Fruit fly (Drosophila melanogaster) whole organism, prepupa: ENCODE measurements around the gene ECSIT.

Experiments
- CG10631 ChIP-seq: fragments of 200-800 bp; sonication (Bioruptor generic); optimal IDR thresholded peaks from 2 replicates; lab custom pipeline; 2016; ENCODE audit warnings: missing biosample characterization, missing genetic modification characterization
- CG10669 ChIP-seq: fragments of 200-800 bp; sonication (Bioruptor generic); optimal IDR thresholded peaks from 3 replicates; lab custom pipeline; 2018; ENCODE audit warnings: missing biosample characterization, mild to moderate bottlenecking, missing genetic modification characterization, moderate library complexity
- CG11294 ChIP-seq: fragments of 200-800 bp; sonication (Bioruptor generic); IDR thresholded peaks from 2 replicates; pipeline ENCODE4 v1.3.6; 2022; ENCODE audit warnings: missing biosample characterization, missing genetic modification characterization
- CG11762 ChIP-seq: fragments of 200-800 bp; sonication (Bioruptor generic); optimal IDR thresholded peaks from 3 replicates; lab custom pipeline; 2016; ENCODE audit warnings: missing biosample characterization, missing genetic modification characterization; ENCODE audit not compliant: insufficient read depth
- CG11902 ChIP-seq: fragments of 200-800 bp; sonication (Bioruptor generic); optimal IDR thresholded peaks from 3 replicates; lab custom pipeline; 2016; ENCODE audit warnings: missing biosample characterization, missing genetic modification characterization
- CG15336 ChIP-seq: fragments of 200-800 bp; sonication (Bioruptor generic); IDR thresholded peaks from 2 replicates; pipeline ENCODE4 v1.3.6; 2022; ENCODE audit warnings: missing biosample characterization, missing genetic modification characterization
- CG1621 ChIP-seq: fragments of 200-800 bp; sonication (Bioruptor generic); optimal IDR thresholded peaks from 3 replicates; lab custom pipeline; 2018; ENCODE audit warnings: missing biosample characterization, mild to moderate bottlenecking, missing genetic modification characterization
- CG32006 ChIP-seq: fragments of 200-800 bp; sonication (Bioruptor generic); optimal IDR thresholded peaks from 3 replicates; lab custom pipeline; 2017; ENCODE audit warnings: missing biosample characterization, mild to moderate bottlenecking, missing genetic modification characterization
- CG34406 ChIP-seq: fragments of 200-800 bp; sonication (Bioruptor generic); optimal IDR thresholded peaks from 3 replicates; lab custom pipeline; 2016; ENCODE audit warnings: missing biosample characterization, missing genetic modification characterization
- CG3919 ChIP-seq: fragments of 200-800 bp; sonication (Bioruptor generic); optimal IDR thresholded peaks from 3 replicates; lab custom pipeline; 2016; ENCODE audit warnings: missing biosample characterization, missing genetic modification characterization
- CG4318 ChIP-seq: fragments of 200-800 bp; sonication (Bioruptor generic); optimal IDR thresholded peaks from 3 replicates; lab custom pipeline; 2017; ENCODE audit warnings: missing biosample characterization, mild to moderate bottlenecking, missing genetic modification characterization
- CG6163 ChIP-seq: fragments of 200-800 bp; sonication (Bioruptor generic); IDR thresholded peaks from 3 replicates; pipeline ENCODE4 v1.3.6; 2022; ENCODE audit warnings: missing biosample characterization, missing genetic modification characterization
- CG6276 ChIP-seq: fragments of 200-800 bp; sonication (Bioruptor generic); optimal IDR thresholded peaks from 2 replicates; lab custom pipeline; 2017; ENCODE audit warnings: missing biosample characterization, mild to moderate bottlenecking, missing genetic modification characterization
- CG6792 ChIP-seq: fragments of 200-800 bp; sonication (Bioruptor generic); optimal IDR thresholded peaks from 3 replicates; lab custom pipeline; 2016; ENCODE audit warnings: missing biosample characterization, missing genetic modification characterization
- CG6808 ChIP-seq: fragments of 200-800 bp; sonication (Bioruptor generic); optimal IDR thresholded peaks from 3 replicates; lab custom pipeline; 2017; ENCODE audit warnings: missing biosample characterization, missing genetic modification characterization, mild to moderate bottlenecking, moderate library complexity, missing genetic modification reagents
- CG6854 ChIP-seq: fragments of 200-800 bp; sonication (Bioruptor generic); optimal IDR thresholded peaks from 2 replicates; lab custom pipeline; 2017; ENCODE audit warnings: missing biosample characterization, mild to moderate bottlenecking, missing genetic modification characterization
- CG7368 ChIP-seq: fragments of 200-800 bp; sonication (Bioruptor generic); optimal IDR thresholded peaks from 3 replicates; lab custom pipeline; 2016; ENCODE audit warnings: missing biosample characterization, missing genetic modification characterization
- CG8119 ChIP-seq: fragments of 200-800 bp; sonication (Bioruptor generic); IDR thresholded peaks from 3 replicates; pipeline ENCODE4 v1.3.6; 2022; ENCODE audit warnings: missing biosample characterization, missing genetic modification characterization
- CG8632 ChIP-seq: fragments of 200-800 bp; sonication (Bioruptor generic); optimal IDR thresholded peaks from 3 replicates; lab custom pipeline; 2016; ENCODE audit warnings: missing biosample characterization, missing genetic modification characterization
- CG9139 ChIP-seq: fragments of 200-800 bp; sonication (Bioruptor generic); optimal IDR thresholded peaks from 3 replicates; lab custom pipeline; 2017; ENCODE audit warnings: missing biosample characterization, mild to moderate bottlenecking, missing genetic modification characterization
- Eip75B ChIP-seq: fragments of 200-800 bp; sonication (Bioruptor generic); optimal IDR thresholded peaks from 3 replicates; lab custom pipeline; 2016; ENCODE audit warnings: missing biosample characterization, missing genetic modification characterization
- Eip78C ChIP-seq: fragments of 200-800 bp; sonication (Bioruptor generic); peaks from one replicate; lab custom pipeline; 2016; ENCODE audit warnings: missing biosample characterization, missing genetic modification characterization
- Eip93F ChIP-seq: fragments of 200-800 bp; sonication (Bioruptor generic); optimal IDR thresholded peaks from 2 replicates; lab custom pipeline; 2016; ENCODE audit warnings: missing biosample characterization, mild to moderate bottlenecking, missing genetic modification characterization
- Ets96B ChIP-seq: fragments of 200-800 bp; optimal IDR thresholded peaks from 2 replicates; lab custom pipeline; 2019; ENCODE audit warnings: missing biosample characterization, mild to moderate bottlenecking, missing genetic modification characterization, moderate library complexity
- Gug ChIP-seq: fragments of 200-800 bp; sonication (Bioruptor generic); IDR thresholded peaks from 2 replicates; pipeline ENCODE4 v1.3.6; 2022; ENCODE audit warnings: missing biosample characterization, missing genetic modification characterization
- Lpt ChIP-seq: fragments of 200-800 bp; sonication (Bioruptor generic); optimal IDR thresholded peaks from 3 replicates; lab custom pipeline; 2016; ENCODE audit warnings: missing biosample characterization, missing genetic modification characterization
- Met ChIP-seq: fragments of 200-800 bp; sonication (Bioruptor generic); optimal IDR thresholded peaks from 3 replicates; lab custom pipeline; 2016; ENCODE audit warnings: missing biosample characterization, missing genetic modification characterization
- Sox15 ChIP-seq: fragments of 200-800 bp; sonication (Bioruptor generic); optimal IDR thresholded peaks from 3 replicates; lab custom pipeline; 2016; ENCODE audit warnings: missing biosample characterization, missing genetic modification characterization
- achi ChIP-seq: fragments of 200-800 bp; sonication (Bioruptor generic); optimal IDR thresholded peaks from 3 replicates; lab custom pipeline; 2016; ENCODE audit warnings: missing biosample characterization, missing genetic modification characterization
- acj6 ChIP-seq: fragments of 200-800 bp; sonication (Bioruptor generic); optimal IDR thresholded peaks from 3 replicates; lab custom pipeline; 2016; ENCODE audit warnings: missing biosample characterization, missing genetic modification characterization
- cyc ChIP-seq: fragments of 200-800 bp; sonication (Bioruptor generic); optimal IDR thresholded peaks from 3 replicates; lab custom pipeline; 2016; ENCODE audit warnings: missing biosample characterization, missing genetic modification characterization
- dac ChIP-seq: fragments of 200-800 bp; sonication (Bioruptor generic); optimal IDR thresholded peaks from 2 replicates; lab custom pipeline; 2017; ENCODE audit warnings: missing biosample characterization, mild to moderate bottlenecking, missing genetic modification characterization
- dsx ChIP-seq: fragments of 200-800 bp; optimal IDR thresholded peaks from 3 replicates; lab custom pipeline; 2019; ENCODE audit warnings: missing biosample characterization, mild to moderate bottlenecking, missing genetic modification characterization, moderate library complexity; ENCODE audit not compliant: poor library complexity, severe bottlenecking
- eg ChIP-seq: fragments of 200-800 bp; sonication (Bioruptor generic); IDR thresholded peaks from 3 replicates; pipeline ENCODE4 v1.3.6; 2022; ENCODE audit warnings: missing biosample characterization, missing genetic modification characterization
- fd59A ChIP-seq: fragments of 200-800 bp; sonication (Bioruptor generic); optimal IDR thresholded peaks from 2 replicates; lab custom pipeline; 2017; ENCODE audit warnings: missing biosample characterization, mild to moderate bottlenecking, missing genetic modification characterization, missing genetic modification reagents
- fd85E ChIP-seq: fragments of 200-800 bp; sonication (Bioruptor generic); optimal IDR thresholded peaks from 3 replicates; lab custom pipeline; 2016; ENCODE audit warnings: missing biosample characterization, missing genetic modification characterization
- lz ChIP-seq: fragments of 200-800 bp; sonication (Bioruptor generic); optimal IDR thresholded peaks from 3 replicates; lab custom pipeline; 2016; ENCODE audit warnings: missing biosample characterization, missing genetic modification characterization
- net ChIP-seq: fragments of 200-800 bp; sonication (Bioruptor generic); optimal IDR thresholded peaks from 3 replicates; lab custom pipeline; 2016; ENCODE audit warnings: missing biosample characterization, missing genetic modification characterization
- pdm3 ChIP-seq: fragments of 200-800 bp; sonication (Bioruptor generic); optimal IDR thresholded peaks from 3 replicates; lab custom pipeline; 2016; ENCODE audit warnings: missing biosample characterization, missing genetic modification characterization
- salr ChIP-seq, 2 experiments: fragments of 200-800 bp; sonication (Bioruptor generic); optimal IDR thresholded peaks; 3 replicates each; lab custom pipeline; 2016 to 2018; ENCODE audit warnings: missing biosample characterization in 2 of 2, missing genetic modification characterization in 2 of 2, mild to moderate bottlenecking in 1 of 2
- spab ChIP-seq: fragments of 200-800 bp; sonication (Bioruptor generic); optimal IDR thresholded peaks from 2 replicates; lab custom pipeline; 2017; ENCODE audit warnings: missing biosample characterization, mild to moderate bottlenecking, missing genetic modification characterization, missing genetic modification reagents
- svp ChIP-seq: fragments of 200-800 bp; sonication (Bioruptor generic); peaks from one replicate; lab custom pipeline; 2016; ENCODE audit warnings: missing biosample characterization, missing genetic modification characterization
- topi ChIP-seq: fragments of 200-800 bp; sonication (Bioruptor generic); optimal IDR thresholded peaks from 3 replicates; lab custom pipeline; 2016; ENCODE audit warnings: missing biosample characterization, missing genetic modification characterization
- vri ChIP-seq: fragments of 200-800 bp; sonication (Bioruptor generic); optimal IDR thresholded peaks from 3 replicates; lab custom pipeline; 2016; ENCODE audit warnings: missing biosample characterization, mild to moderate bottlenecking, missing genetic modification characterization

The ECSIT gene

DNA sequence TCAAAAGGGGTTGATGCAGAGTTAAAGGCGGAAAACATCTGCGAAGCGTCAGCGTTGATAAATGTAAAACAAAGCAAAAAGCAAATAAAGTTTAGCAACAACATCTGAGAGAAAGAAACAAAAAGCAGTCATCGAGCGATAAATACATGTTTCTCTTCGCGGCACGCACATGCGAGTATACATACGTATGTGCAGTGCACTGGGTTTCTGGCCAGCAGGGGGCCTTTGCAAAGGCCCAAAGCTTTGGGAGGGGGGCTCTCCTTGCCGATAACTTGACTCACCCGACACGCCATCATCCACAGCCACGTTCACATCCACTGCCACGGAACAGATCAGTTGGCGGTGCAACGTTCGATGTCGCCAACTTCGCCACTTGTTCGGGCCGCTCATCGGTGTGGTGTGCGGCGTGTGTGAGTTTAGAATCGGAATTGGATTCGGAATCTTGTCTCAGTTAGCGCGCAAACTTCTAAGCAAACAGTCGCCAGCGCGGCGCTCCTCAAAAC is 43.2 kb upstream of the ECSIT start, which contains the start of gene CG42675 (continued):
- no peak for TF ChIP-seq acj6 (GFP tag; lab: Kevin White, UChicago)
- peak; percentile 39; the same call in 1 of the 3 replicates for TF ChIP-seq eg (GFP tag; lab: Robert Waterston, UW)
- TF ChIP-seq CG11294 (GFP tag; lab: Robert Waterston, UW): no peak
- TF ChIP-seq CG9139 (GFP tag; lab: Kevin White, UChicago): no peak
- TF ChIP-seq Sox15 (GFP tag; lab: Kevin White, UChicago): no peak

DNA sequence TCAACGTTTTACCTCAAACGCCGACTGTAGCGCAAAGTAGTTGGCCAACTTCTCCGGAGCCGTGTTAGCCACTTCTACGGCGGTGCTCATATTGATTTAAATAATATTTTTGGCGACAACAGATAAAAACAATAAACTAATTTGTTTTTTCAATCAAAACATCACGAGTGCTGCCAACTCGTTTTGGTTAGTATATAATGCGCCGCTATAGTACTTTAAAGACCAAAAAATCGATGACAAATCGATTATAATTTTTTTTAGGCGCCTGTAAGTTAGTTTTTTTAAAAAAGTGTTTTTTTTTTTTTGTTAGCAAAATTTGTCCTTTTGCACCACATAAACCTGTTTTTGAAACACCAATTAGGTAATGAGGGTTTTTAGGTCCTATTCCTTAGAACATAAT is 35.1 kb upstream of the ECSIT start, which contains the start of gene Hpr1:
Gene Hpr1 (minus strand): TSS at position 198 of the 400 bp plus-strand sequence.
- TF ChIP-seq Eip78C (peak; percentile 61), CG1621 (no peak)

DNA sequence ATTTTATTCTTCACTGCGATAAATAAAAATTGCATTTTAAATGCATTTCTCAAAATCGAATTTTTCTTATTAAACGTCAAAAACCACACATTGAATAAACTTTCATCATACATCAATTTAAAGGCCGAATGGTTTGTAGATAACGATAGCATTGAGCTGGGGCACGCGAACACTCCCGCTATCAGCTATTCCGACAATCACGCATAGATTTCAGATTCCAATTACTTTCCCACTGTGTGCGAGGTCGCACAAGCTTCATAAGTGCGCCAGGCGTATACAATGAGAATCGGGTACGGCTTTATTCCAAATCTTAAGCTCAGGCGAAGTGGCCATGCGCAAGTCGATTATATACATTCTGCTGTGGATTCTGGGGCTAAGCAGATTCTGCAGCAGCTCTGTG is 34.6 kb upstream of the ECSIT start, which contains the start of gene CG46303:
Gene CG46303 (plus strand): TSS at position 223 of the 400 bp plus-strand sequence.
- TF ChIP-seq vri (GFP tag; lab: Kevin White, UChicago): no peak
- no peak for TF ChIP-seq CG6808 (GFP tag; lab: Kevin White, UChicago)
- TF ChIP-seq CG8632 (GFP tag; lab: Kevin White, UChicago): no peak
- TF ChIP-seq fd85E (GFP tag; lab: Kevin White, UChicago): no peak
- no peak for TF ChIP-seq fd59A (GFP tag; lab: Kevin White, UChicago)
- TF ChIP-seq pdm3 (GFP tag; lab: Kevin White, UChicago): no peak
- no peak for TF ChIP-seq CG6163 (GFP tag; lab: Robert Waterston, UW)
- TF ChIP-seq salr (GFP tag; optimal IDR thresholded peaks at IDR 0.05; lab: Kevin White, UChicago): no peak
- TF ChIP-seq eg (GFP tag; lab: Robert Waterston, UW): no peak
- no peak for TF ChIP-seq spab
- no peak for TF ChIP-seq topi (GFP tag; lab: Kevin White, UChicago)
- no peak for TF ChIP-seq Eip93F (GFP tag; lab: Kevin White, UChicago)
- TF ChIP-seq dac: no peak
- TF ChIP-seq CG15336 (GFP tag; lab: Robert Waterston, UW): no peak

DNA sequence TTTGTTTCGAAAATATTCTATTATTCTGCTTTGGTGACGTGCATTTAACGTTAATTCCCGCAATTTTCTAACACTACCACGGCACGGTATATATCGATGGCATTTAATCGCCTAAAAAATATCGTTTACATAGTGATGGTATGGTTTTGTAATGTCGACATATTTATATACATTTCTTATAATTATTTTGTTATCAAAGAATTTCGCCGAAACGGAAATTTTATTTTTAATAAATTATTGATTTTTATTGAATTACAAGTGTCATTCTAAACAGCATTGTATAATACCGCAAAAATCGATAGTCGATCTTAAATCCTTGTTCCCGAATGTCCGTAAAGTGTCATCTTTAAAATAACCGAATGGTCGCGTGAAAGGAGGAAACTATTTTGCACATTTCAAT is 31.9 kb upstream of the ECSIT start, which contains the start of the genes Sec20 and dgrn:
Gene Sec20 (minus strand): TSS at position 77 of the 400 bp plus-strand sequence.
Gene dgrn (plus strand): TSS at position 160 of the 400 bp plus-strand sequence.
- TF ChIP-seq Eip78C (peak; percentile 88), CG9139 (GFP tag; lab: Kevin White, UChicago) (no peak), CG11902 (GFP tag; lab: Kevin White, UChicago) (peak; percentile 35), CG6792 (GFP tag; lab: Kevin White, UChicago) (peak; percentile 66), CG8119 (GFP tag; lab: Robert Waterston, UW) (no peak), Ets96B (tag; lab: Kevin White, UChicago) (peak; percentile 67), Lpt (GFP tag; lab: Kevin White, UChicago) (no peak), pdm3 (GFP tag; lab: Kevin White, UChicago) (no peak), CG10631 (peak; percentile 65), salr (GFP tag; optimal IDR thresholded peaks at IDR 0.05; lab: Kevin White, UChicago) (no peak), Met (peak; percentile 75), CG11294 (GFP tag; lab: Robert Waterston, UW) (no peak), Eip93F (GFP tag; lab: Kevin White, UChicago) (peak; percentile 52), Gug (0 out of 2 replicates have a peak, but pooled peaks have one; percentile 32), net (GFP tag; lab: Kevin White, UChicago) (no peak), Sox15 (GFP tag; lab: Kevin White, UChicago) (peak; percentile 29), CG34406 (GFP tag; lab: Kevin White, UChicago) (peak; percentile 60), CG6808 (GFP tag; lab: Kevin White, UChicago) (peak; percentile 21), cyc (GFP tag; lab: Kevin White, UChicago) (peak; percentile 67), CG3919 (GFP tag; lab: Kevin White, UChicago) (no peak), CG7368 (GFP tag; lab: Kevin White, UChicago) (peak; percentile 44), Eip75B (GFP tag; lab: Kevin White, UChicago) (peak; percentile 50), CG10669 (no peak), svp (peak; percentile 71), dac (no peak), lz (peak; percentile 66), CG6276 (GFP tag; lab: Kevin White, UChicago) (no peak), CG4318 (no peak), dsx (peak; percentile 46), CG6854 (GFP tag; lab: Kevin White, UChicago) (no peak), topi (GFP tag; lab: Kevin White, UChicago) (peak; percentile 64), CG11762 (GFP tag; lab: Kevin White, UChicago) (peak; percentile 19), fd59A (GFP tag; lab: Kevin White, UChicago) (no peak), achi (GFP tag; lab: Kevin White, UChicago) (peak; percentile 70), CG32006 (GFP tag; lab: Kevin White, UChicago) (no peak)
